Worm (Caenorhabditis elegans): ENCODE data around the gene srv-17.

DNA sequence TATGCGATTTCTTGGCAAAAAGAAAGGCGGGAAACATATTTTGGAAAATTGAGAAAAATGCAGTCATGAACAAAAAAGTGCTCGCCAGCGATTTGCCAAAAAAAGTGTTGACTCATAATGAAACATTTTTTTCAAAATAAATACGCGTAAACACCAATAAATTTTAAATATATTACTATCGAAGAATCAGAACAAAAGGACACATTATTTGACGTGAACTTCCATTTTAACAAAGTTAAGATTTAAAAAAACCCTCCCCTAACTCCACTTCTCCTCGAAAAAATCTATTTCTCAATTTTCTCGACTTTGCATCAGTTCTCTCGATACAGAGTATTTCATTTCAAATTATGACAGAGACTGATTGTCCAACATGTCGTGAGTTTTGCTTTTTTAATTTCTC is 26.4 kb upstream of the srv-17 start, which contains the start of gene pck-3:
- no peak for TF ChIP-seq ceh-39 (tag; optimal IDR thresholded peaks at IDR 0.05)
- no peak for TF ChIP-seq nhr-28 (tag; optimal IDR thresholded peaks at IDR 0.05)
- no peak for TF ChIP-seq pha-4 (tag; optimal IDR thresholded peaks at IDR 0.05)
- TF ChIP-seq unc-62 (GFP tag; optimal IDR thresholded peaks at IDR 0.05): no peak
- no peak for TF ChIP-seq mep-1 (tag; optimal IDR thresholded peaks at IDR 0.05)
- no peak for TF ChIP-seq unc-39 (tag; optimal IDR thresholded peaks at IDR 0.05)
- TF ChIP-seq nhr-76 (tag; optimal IDR thresholded peaks at IDR 0.05): no peak
- no peak for TF ChIP-seq lin-13 (tag; optimal IDR thresholded peaks at IDR 0.05)
- TF ChIP-seq ztf-11 (tag; optimal IDR thresholded peaks at IDR 0.05): no peak
- no peak for TF ChIP-seq blmp-1 (tag; optimal IDR thresholded peaks at IDR 0.05)
- TF ChIP-seq nhr-12 (tag; optimal IDR thresholded peaks at IDR 0.05): no peak
- TF ChIP-seq sptf-1 (tag; optimal IDR thresholded peaks at IDR 0.05): no peak

Measured in whole organism, mixed stage, embryonic.